Fruit fly (Drosophila melanogaster) whole organism, wandering third instar larva: ENCODE data around the gene Rbsn-5.
A peak's percentile ranks its signal among the peaks of the same experiment; 100 is the strongest.

ENCODE experiments used
- Abd-B ChIP-seq: fragments of >200 bp; optimal IDR thresholded peaks from 2 replicates; lab custom pipeline; 2017; ENCODE audit warnings: missing biosample characterization, missing genetic modification characterization
- CG32264 ChIP-seq: fragments of 200-800 bp; sonication (Bioruptor generic); optimal IDR thresholded peaks from 2 replicates; lab custom pipeline; 2016; ENCODE audit warnings: missing biosample characterization, missing genetic modification characterization
- CG9705 ChIP-seq: fragments of 200-800 bp; sonication (Bioruptor generic); optimal IDR thresholded peaks from 2 replicates; lab custom pipeline; 2018; ENCODE audit warnings: missing biosample characterization, mild to moderate bottlenecking, missing genetic modification characterization
- CrebA ChIP-seq: fragments of 200-800 bp; sonication (Bioruptor generic); optimal IDR thresholded peaks from 2 replicates; lab custom pipeline; 2016; ENCODE audit warnings: missing biosample characterization, mild to moderate bottlenecking, missing genetic modification characterization, borderline replicate concordance
- Dfd ChIP-seq: fragments of >200 bp; optimal IDR thresholded peaks from 2 replicates; lab custom pipeline; 2017; ENCODE audit warnings: missing biosample characterization, missing genetic modification characterization
- Dif ChIP-seq: fragments of 200-275, 200-300 bp; sonication (Bioruptor generic); optimal IDR thresholded peaks from 2 replicates; lab custom pipeline; 2018; ENCODE audit warnings: missing biosample characterization, missing genetic modification characterization; ENCODE audit not compliant: partially characterized antibody
- GATAd ChIP-seq: sonication (Bioruptor generic); optimal IDR thresholded peaks from 2 replicates; lab custom pipeline; 2016; ENCODE audit warnings: missing biosample characterization, missing genetic modification characterization
- HLH106 ChIP-seq: fragments of 200-800 bp; optimal IDR thresholded peaks from 3 replicates; lab custom pipeline; 2019; ENCODE audit warnings: missing biosample characterization, mild to moderate bottlenecking, missing genetic modification characterization, moderate library complexity
- Hnf4 ChIP-seq: fragments of 200-800 bp; sonication (Bioruptor generic); optimal IDR thresholded peaks from 2 replicates; lab custom pipeline; 2016; ENCODE audit warnings: missing biosample characterization, mild to moderate bottlenecking, missing genetic modification characterization
- Hr78 ChIP-seq: fragments of >200 bp; optimal IDR thresholded peaks from 2 replicates; lab custom pipeline; 2017; ENCODE audit warnings: missing biosample characterization, missing genetic modification characterization
- Hr83 ChIP-seq: fragments of 200-300 bp; sonication (Bioruptor generic); optimal IDR thresholded peaks from 2 replicates; lab custom pipeline; 2016; ENCODE audit warnings: missing biosample characterization, mild to moderate bottlenecking, missing genetic modification characterization, moderate library complexity; ENCODE audit not compliant: poor library complexity, severe bottlenecking
- Jra ChIP-seq: sonication (Bioruptor generic); optimal IDR thresholded peaks from 2 replicates; lab custom pipeline; 2016; ENCODE audit warnings: missing biosample characterization, missing genetic modification characterization
- Mio ChIP-seq: sonication (Bioruptor generic); optimal IDR thresholded peaks from 2 replicates; lab custom pipeline; 2016; ENCODE audit warnings: missing biosample characterization, missing genetic modification characterization
- N ChIP-seq: fragments of >200 bp; optimal IDR thresholded peaks from 2 replicates; lab custom pipeline; 2018; ENCODE audit warnings: missing biosample characterization, missing external identifiers, missing genetic modification characterization
- OdsH ChIP-seq: fragments of 200-800 bp; sonication (Bioruptor generic); optimal IDR thresholded peaks from 2 replicates; lab custom pipeline; 2016; ENCODE audit warnings: missing biosample characterization, mild to moderate bottlenecking, missing genetic modification characterization
- Rel ChIP-seq, 2 experiments: fragments of 200-800 bp; sonication (Bioruptor generic) in 1 of 2; optimal IDR thresholded peaks; 2 replicates in 1 of 2; 3 replicates in 1 of 2; lab custom pipeline; 2016 to 2019; ENCODE audit warnings: mild to moderate bottlenecking in 2 of 2, missing biosample characterization in 2 of 2, missing genetic modification characterization in 2 of 2, moderate library complexity in 1 of 2
- Vsx2 ChIP-seq: fragments of 200-300, 225-300 bp; sonication (Bioruptor generic); optimal IDR thresholded peaks from 2 replicates; lab custom pipeline; 2018; ENCODE audit warnings: missing biosample characterization, missing genetic modification characterization; ENCODE audit not compliant: partially characterized antibody
- br ChIP-seq: fragments of 200-800 bp; sonication (Bioruptor generic); optimal IDR thresholded peaks from 2 replicates; lab custom pipeline; 2016; ENCODE audit warnings: missing biosample characterization, missing genetic modification characterization
- brk ChIP-seq: fragments of 200-800 bp; sonication (Bioruptor generic); optimal IDR thresholded peaks from 2 replicates; lab custom pipeline; 2016; ENCODE audit warnings: missing biosample characterization, mild to moderate bottlenecking, missing genetic modification characterization
- dl ChIP-seq, 2 experiments: fragments of 175-275, 200-275 bp in 1 of 2; fragments of 200-275 bp in 1 of 2; sonication (Bioruptor generic); optimal IDR thresholded peaks; lab custom pipeline; 2018; ENCODE audit warnings: mild to moderate bottlenecking in 2 of 2, missing biosample characterization in 2 of 2, missing genetic modification characterization in 2 of 2, moderate library complexity in 2 of 2; ENCODE audit not compliant: partially characterized antibody in 2 of 2, insufficient read depth in 1 of 2
- dmrt93B ChIP-seq: fragments of 200-800 bp; sonication (Bioruptor generic); optimal IDR thresholded peaks from 2 replicates; lab custom pipeline; 2018; ENCODE audit warnings: missing biosample characterization, mild to moderate bottlenecking, missing genetic modification characterization
- ey ChIP-seq: fragments of 200-800 bp; sonication (Bioruptor generic); optimal IDR thresholded peaks from 2 replicates; lab custom pipeline; 2016; ENCODE audit warnings: missing biosample characterization, missing genetic modification characterization
- foxo ChIP-seq, 2 experiments: fragments of 200-800 bp; sonication (Bioruptor generic); optimal IDR thresholded peaks; 2 replicates in 1 of 2; 3 replicates in 1 of 2; lab custom pipeline; 2016 to 2017; ENCODE audit warnings: missing biosample characterization in 2 of 2, missing genetic modification characterization in 2 of 2
- fru ChIP-seq: fragments of 200-800 bp; sonication (Bioruptor generic); optimal IDR thresholded peaks from 3 replicates; lab custom pipeline; 2016; ENCODE audit warnings: missing biosample characterization, mild to moderate bottlenecking, missing genetic modification characterization
- jim ChIP-seq: fragments of 175-275, 200-325 bp; sonication (Bioruptor generic); optimal IDR thresholded peaks from 2 replicates; lab custom pipeline; 2016; ENCODE audit warnings: missing biosample characterization, mild to moderate bottlenecking, missing genetic modification characterization
- lola ChIP-seq: fragments of >200 bp; optimal IDR thresholded peaks from 2 replicates; lab custom pipeline; 2017; ENCODE audit warnings: missing biosample characterization, missing genetic modification characterization
- psq ChIP-seq: fragments of 200-800 bp; sonication (Bioruptor generic); optimal IDR thresholded peaks from 3 replicates; lab custom pipeline; 2017; ENCODE audit warnings: missing biosample characterization, mild to moderate bottlenecking, missing genetic modification characterization, moderate library complexity
- rgr ChIP-seq: fragments of 200-800 bp; sonication (Bioruptor generic); optimal IDR thresholded peaks from 3 replicates; lab custom pipeline; 2016; ENCODE audit warnings: missing biosample characterization, mild to moderate bottlenecking, missing genetic modification characterization
- sage ChIP-seq: fragments of 200-800 bp; sonication (Bioruptor generic); optimal IDR thresholded peaks from 2 replicates; lab custom pipeline; 2016; ENCODE audit warnings: missing biosample characterization, mild to moderate bottlenecking, missing genetic modification characterization
- sv ChIP-seq: fragments of 200-800 bp; sonication (Bioruptor generic); optimal IDR thresholded peaks from 3 replicates; lab custom pipeline; 2016; ENCODE audit warnings: missing biosample characterization, missing genetic modification characterization
- tai ChIP-seq: sonication (Bioruptor generic); optimal IDR thresholded peaks from 2 replicates; lab custom pipeline; 2016; ENCODE audit warnings: missing biosample characterization, missing genetic modification characterization
- usp ChIP-seq: fragments of >200 bp; optimal IDR thresholded peaks from 2 replicates; lab custom pipeline; 2017; ENCODE audit warnings: missing biosample characterization, missing genetic modification characterization
- woc ChIP-seq: sonication (Bioruptor generic); optimal IDR thresholded peaks from 2 replicates; lab custom pipeline; 2016; ENCODE audit warnings: missing biosample characterization, mild to moderate bottlenecking, missing genetic modification characterization

Rbsn-5 gene

DNA sequence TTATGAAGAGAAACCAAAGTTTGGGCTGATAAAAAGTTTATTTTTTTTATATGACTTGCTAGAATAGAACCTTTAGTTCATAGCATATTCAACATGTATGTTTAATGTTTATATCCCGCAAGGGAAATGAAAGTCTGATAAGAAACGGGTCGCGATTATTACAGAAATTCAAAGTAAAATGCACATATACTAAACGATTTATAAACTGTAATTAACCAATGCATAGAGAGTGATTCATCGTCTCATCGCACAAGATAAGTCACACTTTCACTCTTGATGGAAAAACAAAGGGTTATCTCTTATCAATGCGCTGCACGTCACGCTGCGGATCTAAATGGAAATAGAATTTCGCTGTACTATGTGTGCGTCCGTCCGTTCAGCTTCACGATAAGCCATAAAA, 30.7 kb upstream of the Rbsn-5 start:
- no peak for TF ChIP-seq dmrt93B (GFP tag; lab: Kevin White, UChicago)
- TF ChIP-seq Dif (GFP tag; lab: Kevin White, UChicago), result no peak
- TF ChIP-seq Hr78 (GFP tag; lab: Kevin White, UChicago), result no peak
- TF ChIP-seq Rel (GFP tag; optimal IDR thresholded peaks at IDR 0.05; lab: Kevin White, UChicago), result no peak
- TF ChIP-seq Rel (tag; optimal IDR thresholded peaks at IDR 0.05; lab: Kevin White, UChicago), result no peak
- no peak for TF ChIP-seq CrebA (GFP tag; lab: Kevin White, UChicago)
- TF ChIP-seq sv (GFP tag; lab: Kevin White, UChicago), result no peak
- TF ChIP-seq psq (GFP tag; lab: Kevin White, UChicago), result no peak
- TF ChIP-seq Dfd (GFP tag; lab: Kevin White, UChicago), result no peak
- TF ChIP-seq ey, result no peak
- TF ChIP-seq brk, result no peak
- no peak for TF ChIP-seq Mio
- TF ChIP-seq Abd-B (GFP tag; lab: Kevin White, UChicago), result no peak
- no peak for TF ChIP-seq Jra (GFP tag; lab: Kevin White, UChicago)
- TF ChIP-seq sage (GFP tag; lab: Kevin White, UChicago), result no peak
- TF ChIP-seq OdsH (GFP tag; lab: Kevin White, UChicago), result no peak
- TF ChIP-seq N (GFP tag; lab: Kevin White, UChicago), result no peak

DNA sequence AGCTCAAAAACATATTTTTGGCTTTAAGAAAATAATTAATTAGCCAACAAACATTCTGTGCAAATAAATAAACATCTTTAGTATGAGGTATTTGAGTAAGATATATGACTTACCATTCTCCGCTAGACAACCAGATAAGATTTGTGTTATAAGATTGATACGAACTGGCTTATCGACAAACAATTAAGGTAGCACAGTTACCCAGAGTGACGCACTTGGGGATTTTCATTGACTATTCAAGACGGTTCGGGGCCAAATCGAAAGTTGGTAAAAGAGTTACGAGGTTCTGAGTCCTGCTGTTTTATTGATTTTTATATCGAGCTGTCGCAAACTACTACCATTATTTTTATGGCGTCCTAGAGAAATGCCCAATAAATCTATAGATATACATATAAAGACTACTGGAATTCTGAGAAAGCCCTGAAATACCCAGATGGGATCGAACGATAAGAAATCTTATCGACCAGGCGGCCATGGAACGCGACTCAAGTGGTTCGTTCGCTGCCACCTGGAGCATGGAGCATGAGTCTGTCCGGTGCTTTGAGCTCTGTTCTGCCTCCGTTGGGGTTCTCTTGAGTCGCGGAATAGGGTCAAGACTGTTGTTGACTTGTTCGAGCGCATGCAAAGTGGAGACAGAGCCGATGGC, 29.5 kb upstream of the Rbsn-5 start:
- TF ChIP-seq Hr78 (GFP tag; lab: Kevin White, UChicago) (no peak), br (GFP tag; lab: Kevin White, UChicago) (peak; percentile 34), ey (no peak), Dfd (GFP tag; lab: Kevin White, UChicago) (no peak), usp (GFP tag; lab: Kevin White, UChicago) (no peak), Hnf4 (no peak), dl (GFP tag; optimal IDR thresholded peaks at IDR 0.05; lab: Kevin White, UChicago; ENCODE audit: insufficient read depth in 1 of 2, partially characterized antibody in 2 of 2) (peak in 1 of 2 experiments; percentile 14), Rel (GFP tag; optimal IDR thresholded peaks at IDR 0.05; lab: Kevin White, UChicago) (no peak), Rel (tag; optimal IDR thresholded peaks at IDR 0.05; lab: Kevin White, UChicago) (peak; percentile 54), woc (GFP tag; lab: Kevin White, UChicago) (no peak)

DNA sequence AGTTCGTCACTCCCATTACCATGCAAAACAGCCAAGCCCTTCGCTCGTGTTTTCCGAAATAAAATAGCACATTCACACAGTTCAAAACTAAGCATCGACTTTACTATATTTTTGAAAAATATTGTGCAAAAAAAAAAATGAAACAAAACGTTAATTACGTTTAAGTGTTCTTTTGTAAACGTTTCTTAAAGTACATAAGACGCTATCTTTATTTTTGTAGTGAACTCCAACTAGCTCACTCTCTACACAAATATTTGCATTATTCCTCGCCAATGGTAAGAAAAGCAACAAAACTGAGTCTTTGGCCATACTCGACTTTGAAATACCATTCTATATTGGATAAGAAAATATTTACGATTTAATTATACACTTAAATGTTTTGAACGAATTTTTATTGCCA, 28.9 kb upstream of the Rbsn-5 start:
- no peak for TF ChIP-seq N (GFP tag; lab: Kevin White, UChicago)
- TF ChIP-seq foxo (GFP tag; optimal IDR thresholded peaks at IDR 0.05; lab: Kevin White, UChicago), result no peak
- TF ChIP-seq brk, result no peak
- TF ChIP-seq ey, result no peak
- no peak for TF ChIP-seq rgr
- no peak for TF ChIP-seq Dif (GFP tag; lab: Kevin White, UChicago)
- no peak for TF ChIP-seq sage (GFP tag; lab: Kevin White, UChicago)

DNA sequence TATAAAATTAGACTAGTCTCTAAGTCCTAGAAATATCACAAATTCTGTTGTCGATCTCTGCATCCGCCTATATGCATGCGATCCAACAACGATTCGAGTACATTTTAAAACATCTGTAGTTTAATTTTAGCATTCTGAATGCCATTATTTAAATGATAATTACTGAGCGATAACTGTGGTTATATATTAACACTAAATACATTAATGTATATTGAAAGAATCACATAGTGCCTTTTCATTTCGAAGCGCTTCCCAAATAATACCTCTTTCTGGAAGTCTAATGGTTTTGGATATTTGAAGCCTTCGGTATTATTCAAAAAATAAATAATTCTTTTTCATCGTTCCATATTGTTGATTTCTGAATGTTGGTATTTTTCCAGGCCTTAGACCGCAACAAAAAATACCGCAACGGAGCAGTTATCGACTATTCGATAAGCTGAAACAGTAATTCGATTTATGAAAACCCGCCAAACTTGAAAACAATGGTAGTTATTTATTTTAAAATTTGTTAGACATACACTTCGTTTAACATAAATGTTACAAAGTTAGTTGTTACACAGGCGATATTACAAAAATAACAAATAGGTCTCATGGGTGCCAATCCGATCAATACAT, 25.8 kb upstream of the Rbsn-5 start:
- no peak for TF ChIP-seq N (GFP tag; lab: Kevin White, UChicago)
- no peak for TF ChIP-seq Vsx2 (GFP tag; lab: Kevin White, UChicago)
- no peak for TF ChIP-seq CG9705 (GFP tag; lab: Kevin White, UChicago)

DNA sequence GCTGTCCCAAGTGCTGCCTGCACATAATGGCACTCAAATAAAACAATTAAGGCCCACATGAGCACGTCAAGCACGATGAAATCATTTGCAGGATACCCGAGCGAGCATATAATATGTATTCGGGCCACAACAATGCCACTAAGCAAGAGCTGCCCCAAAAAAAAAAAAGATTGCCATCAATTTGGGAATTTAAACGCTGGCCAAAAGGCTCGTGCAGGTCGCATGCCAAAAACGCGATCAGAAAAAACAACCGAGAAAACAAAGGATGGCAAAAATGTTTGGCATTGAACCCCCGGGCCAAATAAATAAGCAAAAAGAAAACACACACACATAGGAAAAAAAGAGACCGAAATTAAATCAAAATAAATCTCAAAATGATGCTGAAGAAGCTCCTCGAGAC, 16.9 kb upstream of the Rbsn-5 start:
- TF ChIP-seq Jra (GFP tag; lab: Kevin White, UChicago), result no peak
- no peak for TF ChIP-seq usp (GFP tag; lab: Kevin White, UChicago)
- TF ChIP-seq lola, result no peak
- no peak for TF ChIP-seq CG9705 (GFP tag; lab: Kevin White, UChicago)
- no peak for TF ChIP-seq Mio
- no peak for TF ChIP-seq Dfd (GFP tag; lab: Kevin White, UChicago)
- peak; percentile 13 for TF ChIP-seq psq (GFP tag; lab: Kevin White, UChicago)
- TF ChIP-seq jim (GFP tag; lab: Kevin White, UChicago), result no peak
- no peak for TF ChIP-seq ey
- no peak for TF ChIP-seq HLH106 (tag; lab: Kevin White, UChicago)
- TF ChIP-seq OdsH (GFP tag; lab: Kevin White, UChicago), result no peak
- no peak for TF ChIP-seq Hr83 (GFP tag; lab: Kevin White, UChicago)
- no peak for TF ChIP-seq CG32264
- TF ChIP-seq GATAd, result no peak
- no peak for TF ChIP-seq fru (GFP tag; lab: Kevin White, UChicago)
- peak; percentile 8 for TF ChIP-seq Vsx2 (GFP tag; lab: Kevin White, UChicago)
- no peak for TF ChIP-seq tai (GFP tag; lab: Kevin White, UChicago)
- TF ChIP-seq Rel (GFP tag; optimal IDR thresholded peaks at IDR 0.05; lab: Kevin White, UChicago), result peak; percentile 78
- no peak for TF ChIP-seq Rel (tag; optimal IDR thresholded peaks at IDR 0.05; lab: Kevin White, UChicago)
- no peak for TF ChIP-seq br (GFP tag; lab: Kevin White, UChicago)
- TF ChIP-seq woc (GFP tag; lab: Kevin White, UChicago), result no peak
- no peak for TF ChIP-seq rgr
